Worm (Caenorhabditis elegans): ENCODE measurements around the gene T27E4.1.

- TF ChIP-seq Y67H2A.10 (GFP tag; conservative IDR thresholded peaks at IDR 0.05) (no peak), F49E8.2 (tag; optimal IDR thresholded peaks at IDR 0.05; ENCODE audit: insufficient read depth) (no peak), ama-1 (optimal IDR thresholded peaks at IDR 0.05) (no peak), ama-1 (GFP tag; optimal IDR thresholded peaks at IDR 0.05) (no peak), F52B5.7 (tag; optimal IDR thresholded peaks at IDR 0.05) (no peak), mes-4 (tag; optimal IDR thresholded peaks at IDR 0.05) (no peak), egl-18 (GFP tag; IDR thresholded peaks at IDR 0.05) (no peak), ztf-22 (GFP tag; optimal IDR thresholded peaks at IDR 0.05) (no peak), efl-1 (GFP tag; optimal IDR thresholded peaks at IDR 0.05) (no peak), nfya-2 (GFP tag; IDR thresholded peaks at IDR 0.05) (no peak), mcd-1 (GFP tag; IDR thresholded peaks at IDR 0.05) (no peak), snpc-4 (GFP tag; optimal IDR thresholded peaks at IDR 0.05) (no peak), snpc-4 (tag; optimal IDR thresholded peaks at IDR 0.05) (no peak)
These were observed 36.5 kb upstream of the T27E4.1 start for ce11 chrV:9055644-9056043.

All from whole organism, young adult.